Worm (Caenorhabditis elegans) whole organism, early embryonic: Measurements from ENCODE around the gene W08E12.4.

Experiments used
- aly-1 ChIP-seq: sonication (generic microtip); optimal IDR thresholded peaks from 2 replicates; lab custom pipeline; 2016; ENCODE audit warnings: missing genetic modification characterization, missing compliant biosample characterization
- ama-1 ChIP-seq: fragments of 150-350 bp; optimal IDR thresholded peaks from 2 replicates; lab custom pipeline; 2014
- pes-1 ChIP-seq: fragments of 200-800 bp; sonication (Bioruptor generic); IDR thresholded peaks from 2 replicates; pipeline ENCODE4 v1.3.6; 2022; ENCODE audit warnings: missing genetic modification reagents, missing genetic modification characterization, missing compliant biosample characterization
- tra-4 ChIP-seq: sonication (generic microtip); optimal IDR thresholded peaks from 2 replicates; lab custom pipeline; 2017; ENCODE audit warnings: missing genetic modification characterization, missing compliant biosample characterization

- TF ChIP-seq aly-1: no peak
- TF ChIP-seq pes-1 (GFP tag; lab: Robert Waterston, UW): peak; percentile 74
- TF ChIP-seq tra-4 (tag; lab: Kevin White, UChicago): no peak
- TF ChIP-seq ama-1: no peak
Observed at ce11 chrIV:3294553-3295185, 7.5 kb upstream of the W08E12.4 start, which contains the start of gene W08E12.7.
